Worm (Caenorhabditis elegans) whole organism, late embryonic: ENCODE measurements around the gene F38E9.4.

ENCODE experiments used
- nfya-1 ChIP-seq: sonication (generic microtip); optimal IDR thresholded peaks from 2 replicates; lab custom pipeline; 2017; ENCODE audit warnings: missing genetic modification characterization, mild to moderate bottlenecking, missing compliant biosample characterization, antibody characterized with exemption, moderate library complexity
- sox-4 ChIP-seq: sonication (generic microtip); optimal IDR thresholded peaks from 2 replicates; lab custom pipeline; 2017; ENCODE audit warnings: mild to moderate bottlenecking, missing genetic modification characterization, inconsistent platforms, missing compliant biosample characterization

ce11 chrX:16484043-16484442 lies 32.3 kb downstream of the F38E9.4 start:
- TF ChIP-seq nfya-1: no peak
- TF ChIP-seq sox-4 (tag; lab: Kevin White, UChicago): no peak
